Fruit fly (Drosophila melanogaster) whole organism, adult: ENCODE data around the gene NimC1.
A peak's percentile ranks its signal among the peaks of the same experiment; 100 is the strongest.

ENCODE experiments used
- CG14711 ChIP-seq: fragments of 200-800 bp; sonication (Bioruptor generic); optimal IDR thresholded peaks from 2 replicates; lab custom pipeline; 2018; ENCODE audit warnings: missing biosample characterization, mild to moderate bottlenecking, missing genetic modification characterization, moderate library complexity
- CG1620 ChIP-seq: fragments of 200-800 bp; sonication (Bioruptor generic); optimal IDR thresholded peaks from 2 replicates; lab custom pipeline; 2016; ENCODE audit warnings: missing biosample characterization, missing genetic modification characterization

dm6 chr2L:14024051-14024745, 47.6 kb upstream of the NimC1 start:
- peak; percentile 86 for TF ChIP-seq CG14711 (tag; lab: Kevin White, UChicago)
- peak; percentile 90 for TF ChIP-seq CG1620
